Worm (Caenorhabditis elegans) whole organism, mixed stage, embryonic: ENCODE results near the gene Y43F8B.19.

ENCODE experiments used
- bed-3 ChIP-seq: fragments of 200-800 bp; sonication (Bioruptor generic); optimal IDR thresholded peaks from 3 replicates; lab custom pipeline; 2018; ENCODE audit warnings: mild to moderate bottlenecking, missing genetic modification characterization, moderate library complexity, missing compliant biosample characterization
- blmp-1 ChIP-seq: fragments of 150-350 bp; optimal IDR thresholded peaks from 2 replicates; lab custom pipeline; 2014; ENCODE audit warnings: missing biosample characterization, missing genetic modification characterization
- ceh-39 ChIP-seq: fragments of 150-350 bp; optimal IDR thresholded peaks from 2 replicates; lab custom pipeline; 2014; ENCODE audit warnings: missing biosample characterization, missing genetic modification characterization
- ceh-43 ChIP-seq: fragments of 200-800 bp; sonication (Bioruptor generic); optimal IDR thresholded peaks from 2 replicates; lab custom pipeline; 2018; ENCODE audit warnings: mild to moderate bottlenecking, missing genetic modification characterization, moderate library complexity, missing compliant biosample characterization
- ceh-83 ChIP-seq: fragments of 200-800 bp; sonication (Bioruptor generic); optimal IDR thresholded peaks from 2 replicates; lab custom pipeline; 2018; ENCODE audit warnings: mild to moderate bottlenecking, missing genetic modification characterization, missing compliant biosample characterization
- ces-1 ChIP-seq: fragments of 150-350 bp; optimal IDR thresholded peaks from 2 replicates; lab custom pipeline; 2014; ENCODE audit warnings: missing biosample characterization, missing genetic modification reagents, missing genetic modification characterization
- drap-1 ChIP-seq: fragments of 200-800 bp; sonication (Bioruptor generic); optimal IDR thresholded peaks from 3 replicates; lab custom pipeline; 2018; ENCODE audit warnings: mild to moderate bottlenecking, missing genetic modification characterization, missing compliant biosample characterization
- elt-1 ChIP-seq: sonication (generic microtip); optimal IDR thresholded peaks from 2 replicates; lab custom pipeline; 2017; ENCODE audit warnings: missing genetic modification characterization, mild to moderate bottlenecking, missing compliant biosample characterization, antibody characterized with exemption, moderate library complexity, borderline replicate concordance; ENCODE audit not compliant: insufficient read depth
- ham-2 ChIP-seq: fragments of 200-800 bp; sonication (Bioruptor generic); optimal IDR thresholded peaks from 2 replicates; lab custom pipeline; 2018; ENCODE audit warnings: mild to moderate bottlenecking, missing genetic modification characterization, missing compliant biosample characterization
- lin-13 ChIP-seq: fragments of 150-350 bp; optimal IDR thresholded peaks from 2 replicates; lab custom pipeline; 2014; ENCODE audit warnings: missing biosample characterization, missing genetic modification characterization
- lin-32 ChIP-seq: fragments of 200-800 bp; sonication (Bioruptor generic); optimal IDR thresholded peaks from 2 replicates; lab custom pipeline; 2018; ENCODE audit warnings: mild to moderate bottlenecking, missing genetic modification characterization, missing compliant biosample characterization
- lsy-2 ChIP-seq: fragments of 150-350 bp; optimal IDR thresholded peaks from 2 replicates; lab custom pipeline; 2014; ENCODE audit warnings: missing biosample characterization, missing genetic modification characterization
- mab-5 ChIP-seq: fragments of 150-350 bp; optimal IDR thresholded peaks from 2 replicates; lab custom pipeline; 2014; ENCODE audit warnings: missing biosample characterization, missing genetic modification characterization
- mep-1 ChIP-seq: fragments of 150-350 bp; optimal IDR thresholded peaks from 2 replicates; lab custom pipeline; 2017; ENCODE audit warnings: missing biosample characterization, missing genetic modification reagents, missing genetic modification characterization, inconsistent platforms
- mls-2 ChIP-seq: sonication (generic microtip); optimal IDR thresholded peaks from 2 replicates; lab custom pipeline; 2016; ENCODE audit warnings: mild to moderate bottlenecking, missing genetic modification characterization, moderate library complexity, missing compliant biosample characterization
- nhr-2 ChIP-seq: fragments of 150-350 bp; optimal IDR thresholded peaks from 2 replicates; lab custom pipeline; 2014; ENCODE audit warnings: missing biosample characterization, missing genetic modification characterization
- nhr-237 ChIP-seq: fragments of 150-350 bp; optimal IDR thresholded peaks from 2 replicates; lab custom pipeline; 2014; ENCODE audit warnings: missing biosample characterization, missing genetic modification characterization
- nhr-76 ChIP-seq: sonication (generic microtip); optimal IDR thresholded peaks from 2 replicates; lab custom pipeline; 2017; ENCODE audit warnings: missing biosample characterization, missing genetic modification characterization
- pha-4 ChIP-seq: fragments of 150-350 bp; optimal IDR thresholded peaks from 2 replicates; lab custom pipeline; 2018; ENCODE audit warnings: missing biosample characterization, missing genetic modification reagents, missing genetic modification characterization
- sem-2 ChIP-seq: fragments of 200-800 bp; sonication (Bioruptor generic); optimal IDR thresholded peaks from 2 replicates; lab custom pipeline; 2018; ENCODE audit warnings: mild to moderate bottlenecking, missing genetic modification characterization, missing compliant biosample characterization
- snpc-4 ChIP-seq: fragments of 150-350 bp; optimal IDR thresholded peaks from 2 replicates; lab custom pipeline; 2014; ENCODE audit warnings: missing biosample characterization, missing genetic modification characterization
- sptf-1 ChIP-seq: sonication (generic microtip); optimal IDR thresholded peaks from 2 replicates; lab custom pipeline; 2017; ENCODE audit warnings: mild to moderate bottlenecking, missing genetic modification characterization, moderate library complexity, missing compliant biosample characterization
- tbx-8 ChIP-seq: fragments of 200-800 bp; sonication (Bioruptor generic); optimal IDR thresholded peaks from 2 replicates; lab custom pipeline; 2018; ENCODE audit warnings: mild to moderate bottlenecking, missing genetic modification characterization, moderate library complexity, missing compliant biosample characterization
- unc-120 ChIP-seq: sonication (generic microtip); optimal IDR thresholded peaks from 2 replicates; lab custom pipeline; 2017; ENCODE audit warnings: missing genetic modification characterization, missing compliant biosample characterization; ENCODE audit not compliant: poor library complexity, severe bottlenecking
- unc-39 ChIP-seq: fragments of 150-350 bp; optimal IDR thresholded peaks from 2 replicates; lab custom pipeline; 2014; ENCODE audit warnings: missing biosample characterization, missing genetic modification characterization
- zip-8 ChIP-seq: fragments of 150-350 bp; optimal IDR thresholded peaks from 2 replicates; lab custom pipeline; 2014; ENCODE audit warnings: missing biosample characterization, missing genetic modification characterization

Y43F8B.19 gene

ce11 chrV:19520597-19521322 lies 8.7 kb upstream of the Y43F8B.19 start:
- TF ChIP-seq nhr-2 (tag; lab: Kevin White, UChicago) (no peak), drap-1 (GFP tag; lab: Kevin White, UChicago) (no peak), lin-32 (no peak), nhr-76 (tag; lab: Kevin White, UChicago) (no peak), mab-5 (no peak), snpc-4 (tag; lab: Kevin White, UChicago) (no peak), elt-1 (no peak), tbx-8 (no peak), ceh-39 (tag; lab: Kevin White, UChicago) (no peak), mls-2 (tag; lab: Kevin White, UChicago) (no peak)

ce11 chrV:19520130-19520529 lies 8.0 kb upstream of the Y43F8B.19 start:
- TF ChIP-seq ceh-43 (GFP tag; lab: Kevin White, UChicago) (no peak), zip-8 (no peak), ceh-83 (GFP tag; lab: Kevin White, UChicago) (no peak), mab-5 (no peak), sem-2 (GFP tag; lab: Kevin White, UChicago) (no peak), nhr-237 (tag; lab: Kevin White, UChicago) (no peak), drap-1 (GFP tag; lab: Kevin White, UChicago) (no peak), mep-1 (tag; lab: Kevin White, UChicago) (no peak), unc-39 (tag; lab: Kevin White, UChicago) (no peak), sptf-1 (tag; lab: Kevin White, UChicago) (no peak), lin-13 (tag; lab: Kevin White, UChicago) (no peak), ceh-39 (tag; lab: Kevin White, UChicago) (no peak), bed-3 (no peak), mls-2 (tag; lab: Kevin White, UChicago) (no peak), ham-2 (GFP tag; lab: Kevin White, UChicago) (no peak), lsy-2 (tag; lab: Kevin White, UChicago) (no peak), tbx-8 (no peak), elt-1 (no peak)
- TF ChIP-seq, all 35 proteins: peak for 0

- no peak for TF ChIP-seq sptf-1 (tag; lab: Kevin White, UChicago)
Measured at ce11 chrV:19519511-19519934, 7.4 kb upstream of the Y43F8B.19 start.

- no peak for TF ChIP-seq blmp-1 (tag; lab: Kevin White, UChicago)
- TF ChIP-seq sem-2 (GFP tag; lab: Kevin White, UChicago) = no peak
- TF ChIP-seq unc-39 (tag; lab: Kevin White, UChicago) = no peak
- TF ChIP-seq tbx-8 = no peak
- no peak for TF ChIP-seq unc-120 (tag; lab: Kevin White, UChicago)
- no peak for TF ChIP-seq sptf-1 (tag; lab: Kevin White, UChicago)
- TF ChIP-seq snpc-4 (tag; lab: Kevin White, UChicago) = no peak
- TF ChIP-seq ces-1 (GFP tag; lab: Kevin White, UChicago) = no peak
- TF ChIP-seq pha-4 (tag; lab: Kevin White, UChicago) = no peak
- no peak for TF ChIP-seq mep-1 (tag; lab: Kevin White, UChicago)
- no peak for TF ChIP-seq bed-3
- TF ChIP-seq zip-8 = no peak
- no peak for TF ChIP-seq lsy-2 (tag; lab: Kevin White, UChicago)
- TF ChIP-seq mls-2 (tag; lab: Kevin White, UChicago) = no peak
- no peak for TF ChIP-seq drap-1 (GFP tag; lab: Kevin White, UChicago)
- no peak for TF ChIP-seq nhr-76 (tag; lab: Kevin White, UChicago)
- TF ChIP-seq ham-2 (GFP tag; lab: Kevin White, UChicago) = no peak
- no peak for TF ChIP-seq ceh-83 (GFP tag; lab: Kevin White, UChicago)
- TF ChIP-seq, all 35 proteins: peak for 0
Measured at ce11 chrV:19518468-19519168, 6.5 kb upstream of the Y43F8B.19 start.

- TF ChIP-seq tbx-8 (no peak), drap-1 (GFP tag; lab: Kevin White, UChicago) (peak; percentile 29)
- TF ChIP-seq, all 35 proteins: peak for 1
Measured at ce11 chrV:19513552-19513951, 1.4 kb upstream of the Y43F8B.19 start, which contains the start of gene phy-4. TSS of gene phy-4 (minus strand) at chrV:19513652.
